Worm (Caenorhabditis elegans): ENCODE results near the gene srj-53.

srj-53 gene

DNA sequence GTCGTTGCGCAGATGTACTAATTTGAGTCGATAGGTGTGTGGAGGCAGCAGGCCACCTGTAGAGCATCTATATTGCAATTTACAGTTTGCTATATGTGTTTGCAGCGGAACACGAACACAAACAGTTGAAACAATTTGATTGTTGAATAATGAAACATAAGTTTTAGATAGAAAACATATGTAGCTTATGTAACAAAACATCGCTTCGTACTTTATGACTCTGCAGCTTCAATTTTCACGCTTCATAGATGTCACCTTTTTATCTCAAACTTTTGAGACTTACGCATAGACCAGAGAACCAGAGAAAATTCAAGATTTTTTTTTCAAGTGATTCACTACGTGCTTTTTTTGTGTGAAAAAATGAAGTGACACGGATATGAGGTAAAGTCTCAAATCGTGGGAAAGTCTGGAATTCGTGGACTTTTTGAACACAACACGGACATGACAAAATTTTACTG is 29.4 kb upstream of the srj-53 start, which contains the start of gene fbxb-72 (continued):
- TF ChIP-seq tbp1 (GFP tag; optimal IDR thresholded peaks at IDR 0.05): peak; percentile 51
- peak; percentile 88 for TF ChIP-seq F23B12.7 (tag; optimal IDR thresholded peaks at IDR 0.05; ENCODE audit: insufficient read depth)
- TF ChIP-seq ceh-40 (GFP tag; IDR thresholded peaks at IDR 0.05): no peak
- peak; percentile 84 for TF ChIP-seq F52B5.7 (tag; optimal IDR thresholded peaks at IDR 0.05)
- no peak for TF ChIP-seq F37B4.10 (GFP tag; IDR thresholded peaks at IDR 0.05)
- TF ChIP-seq ztf-22 (GFP tag; optimal IDR thresholded peaks at IDR 0.05): peak; percentile 65
- peak in 1 of 3 experiments; percentile 77 for TF ChIP-seq lin-35 (GFP tag; optimal IDR thresholded peaks at IDR 0.05)
- 0 out of 2 replicates have a peak, but pooled peaks have one; percentile 9 for TF ChIP-seq sea-2 (GFP tag; IDR thresholded peaks at IDR 0.05)
- TF ChIP-seq hsf-1 (GFP tag; IDR thresholded peaks at IDR 0.05): peak; percentile 23; the same call in 1 of the 2 replicates
- no peak for TF ChIP-seq snpc-1.1 (tag; optimal IDR thresholded peaks at IDR 0.05; ENCODE audit: insufficient read depth)
- TF ChIP-seq ccch-3 (GFP tag; optimal IDR thresholded peaks at IDR 0.05): no peak
- peak; percentile 96 for TF ChIP-seq ama-1 (optimal IDR thresholded peaks at IDR 0.05)
- TF ChIP-seq ama-1 (GFP tag; optimal IDR thresholded peaks at IDR 0.05): no peak
- TF ChIP-seq B0261.1 (tag; optimal IDR thresholded peaks at IDR 0.05): no peak
- no peak for TF ChIP-seq snpc-4 (GFP tag; optimal IDR thresholded peaks at IDR 0.05)
- TF ChIP-seq snpc-4 (tag; optimal IDR thresholded peaks at IDR 0.05): peak in 3 of 4 experiments; percentile 1 to 41 (median 34)
- no peak for TF ChIP-seq sptf-2 (GFP tag; optimal IDR thresholded peaks at IDR 0.05)
- TF ChIP-seq K11D2.4 (GFP tag; IDR thresholded peaks at IDR 0.05): peak; percentile 78
- peak; percentile 50 for TF ChIP-seq hmg-1.2 (GFP tag; IDR thresholded peaks at IDR 0.05)
- TF ChIP-seq fkh-3 (tag; optimal IDR thresholded peaks at IDR 0.05): no peak
- no peak; the same call in 1 of the 2 replicates for TF ChIP-seq egl-44 (GFP tag; IDR thresholded peaks at IDR 0.05)
- TF ChIP-seq Y79H2A.3 (GFP tag; conservative IDR thresholded peaks at IDR 0.05): peak; percentile 85
- TF ChIP-seq chd-7 (tag; optimal IDR thresholded peaks at IDR 0.05): peak; percentile 77
- TF ChIP-seq unc-130 (GFP tag; optimal IDR thresholded peaks at IDR 0.05): no peak
- TF ChIP-seq ztf-28 (GFP tag; IDR thresholded peaks at IDR 0.05): no peak
- peak; percentile 74 for TF ChIP-seq athp-1 (tag; optimal IDR thresholded peaks at IDR 0.05)
- TF ChIP-seq dpff-1 (tag; optimal IDR thresholded peaks at IDR 0.05): no peak
- TF ChIP-seq Y53F4B.3 (GFP tag; IDR thresholded peaks at IDR 0.05): no peak
- TF ChIP-seq sdz-38 (tag; optimal IDR thresholded peaks at IDR 0.05): no peak
- TF ChIP-seq hmg-20 (GFP tag; IDR thresholded peaks at IDR 0.05): 0 out of 2 replicates have a peak, but pooled peaks have one; percentile 3

DNA sequence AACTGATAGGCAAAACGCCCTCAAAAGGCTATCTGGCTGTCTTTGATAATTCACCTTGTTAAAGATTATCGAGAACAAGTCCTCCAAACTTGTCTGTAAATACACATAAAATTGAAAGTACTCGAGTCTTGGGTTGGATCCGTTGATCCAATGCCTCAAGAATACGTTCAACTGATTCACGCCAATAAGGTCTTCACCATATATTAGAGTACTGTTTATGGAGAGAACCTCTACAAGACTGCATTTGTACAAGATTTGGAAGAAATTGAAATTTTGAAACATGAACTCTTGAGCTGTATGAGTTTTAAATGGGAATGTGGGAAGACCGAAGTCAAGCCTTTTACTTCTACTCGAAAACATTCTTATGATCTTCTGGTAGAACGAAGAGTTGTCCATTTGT is 28.4 kb upstream of the srj-53 start:
- TF ChIP-seq F10E7.11 (tag; optimal IDR thresholded peaks at IDR 0.05) (no peak), nhr-80 (tag; optimal IDR thresholded peaks at IDR 0.05) (no peak), lin-26 (GFP tag; IDR thresholded peaks at IDR 0.05) (no peak), madf-8 (GFP tag; conservative IDR thresholded peaks at IDR 0.05) (no peak), mxl-1 (tag; optimal IDR thresholded peaks at IDR 0.05) (no peak), snpc-1.1 (tag; optimal IDR thresholded peaks at IDR 0.05; ENCODE audit: insufficient read depth) (no peak), ceh-79 (tag; optimal IDR thresholded peaks at IDR 0.05) (no peak), Y53G8AR.9 (GFP tag; conservative IDR thresholded peaks at IDR 0.05) (no peak), xnd-1 (tag; optimal IDR thresholded peaks at IDR 0.05) (no peak), F52B5.7 (tag; optimal IDR thresholded peaks at IDR 0.05) (no peak), C17E4.6 (GFP tag; IDR thresholded peaks at IDR 0.05) (no peak), C06A6.2 (GFP tag; conservative IDR thresholded peaks at IDR 0.05) (no peak), die-1 (tag; optimal IDR thresholded peaks at IDR 0.05) (no peak), madf-6 (GFP tag; IDR thresholded peaks at IDR 0.05) (no peak), F57C9.4 (tag; optimal IDR thresholded peaks at IDR 0.05) (no peak), zim-3 (tag; optimal IDR thresholded peaks at IDR 0.05) (no peak)
